Worm (Caenorhabditis elegans) whole organism, L4 larva: ENCODE results near the gene psr-1.

Experiments
- F49E8.2 ChIP-seq: sonication (generic microtip); optimal IDR thresholded peaks from 2 replicates; lab custom pipeline; 2016; ENCODE audit warnings: missing compliant biosample characterization, mild to moderate bottlenecking, missing genetic modification characterization, borderline replicate concordance
- R02D3.7 ChIP-seq: fragments of 150-350 bp; sonication (generic microtip); optimal IDR thresholded peaks from 3 replicates; lab custom pipeline; 2014; ENCODE audit warnings: missing biosample characterization, missing genetic modification characterization
- ceh-82 ChIP-seq: sonication (generic microtip); optimal IDR thresholded peaks from 2 replicates; lab custom pipeline; 2017; ENCODE audit warnings: missing biosample characterization, missing genetic modification characterization
- fos-1 ChIP-seq: fragments of 150-350 bp; optimal IDR thresholded peaks from 2 replicates; lab custom pipeline; 2014; ENCODE audit warnings: missing biosample characterization, missing genetic modification characterization
- nhr-25 ChIP-seq: sonication (generic microtip); optimal IDR thresholded peaks from 2 replicates; lab custom pipeline; 2017; ENCODE audit warnings: missing genetic modification characterization, mild to moderate bottlenecking, missing compliant biosample characterization, antibody characterized with exemption, moderate library complexity, borderline replicate concordance; ENCODE audit not compliant: insufficient read depth
- nhr-28 ChIP-seq: fragments of 150-350 bp; optimal IDR thresholded peaks from 2 replicates; lab custom pipeline; 2014; ENCODE audit warnings: missing biosample characterization, missing genetic modification characterization
- unc-130 ChIP-seq: sonication (generic microtip); optimal IDR thresholded peaks from 2 replicates; lab custom pipeline; 2016; ENCODE audit warnings: missing genetic modification reagents, missing genetic modification characterization, missing compliant biosample characterization
- unc-39 ChIP-seq: sonication (generic microtip); optimal IDR thresholded peaks from 2 replicates; lab custom pipeline; 2017; ENCODE audit warnings: missing biosample characterization, missing genetic modification characterization

DNA sequence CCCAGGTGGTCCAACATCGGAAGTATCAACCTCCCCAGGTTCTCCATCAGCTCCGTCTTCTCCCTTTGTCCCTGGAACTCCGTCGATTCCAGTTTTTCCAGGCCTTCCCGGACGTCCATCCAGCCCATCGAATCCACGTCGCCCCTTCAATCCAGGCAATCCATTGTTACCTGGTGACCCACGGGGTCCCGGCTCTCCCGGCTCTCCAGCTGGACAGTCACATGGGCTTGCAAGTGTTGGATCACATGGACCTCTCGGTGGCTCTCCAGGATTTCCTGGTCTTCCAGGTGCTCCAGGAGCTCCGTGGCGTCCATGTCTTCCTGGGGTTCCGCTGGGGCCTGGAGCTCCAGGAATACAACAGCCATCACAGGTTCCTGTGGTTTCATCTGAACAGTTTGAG, 44.4 kb upstream of the psr-1 start:
- TF ChIP-seq unc-130 (no peak), fos-1 (tag; lab: Kevin White, UChicago) (no peak), nhr-28 (no peak), R02D3.7 (tag; lab: Kevin White, UChicago) (no peak), F49E8.2 (tag; lab: Kevin White, UChicago) (no peak), nhr-25 (tag; lab: Kevin White, UChicago) (no peak), ceh-82 (tag; lab: Kevin White, UChicago) (no peak), unc-39 (tag; lab: Kevin White, UChicago) (no peak)
